Fruit fly (Drosophila melanogaster) whole organism, prepupa: Measurements from ENCODE around the gene Gs2.

ENCODE experiments used
- CG11294 ChIP-seq: fragments of 200-800 bp; sonication (Bioruptor generic); IDR thresholded peaks from 2 replicates; pipeline ENCODE4 v1.3.6; 2022; ENCODE audit warnings: missing biosample characterization, missing genetic modification characterization
- CG11902 ChIP-seq: fragments of 200-800 bp; sonication (Bioruptor generic); optimal IDR thresholded peaks from 3 replicates; lab custom pipeline; 2016; ENCODE audit warnings: missing biosample characterization, missing genetic modification characterization
- CG15336 ChIP-seq: fragments of 200-800 bp; sonication (Bioruptor generic); IDR thresholded peaks from 2 replicates; pipeline ENCODE4 v1.3.6; 2022; ENCODE audit warnings: missing biosample characterization, missing genetic modification characterization
- CG31627 ChIP-seq: fragments of 200-800 bp; sonication (Bioruptor generic); optimal IDR thresholded peaks from 3 replicates; lab custom pipeline; 2016; ENCODE audit warnings: missing biosample characterization, missing genetic modification characterization
- CG3919 ChIP-seq: fragments of 200-800 bp; sonication (Bioruptor generic); optimal IDR thresholded peaks from 3 replicates; lab custom pipeline; 2016; ENCODE audit warnings: missing biosample characterization, missing genetic modification characterization
- CG6854 ChIP-seq: fragments of 200-800 bp; sonication (Bioruptor generic); optimal IDR thresholded peaks from 2 replicates; lab custom pipeline; 2017; ENCODE audit warnings: missing biosample characterization, mild to moderate bottlenecking, missing genetic modification characterization
- CG8119 ChIP-seq: fragments of 200-800 bp; sonication (Bioruptor generic); IDR thresholded peaks from 3 replicates; pipeline ENCODE4 v1.3.6; 2022; ENCODE audit warnings: missing biosample characterization, missing genetic modification characterization
- CG9139 ChIP-seq: fragments of 200-800 bp; sonication (Bioruptor generic); optimal IDR thresholded peaks from 3 replicates; lab custom pipeline; 2017; ENCODE audit warnings: missing biosample characterization, mild to moderate bottlenecking, missing genetic modification characterization
- Eip75B ChIP-seq: fragments of 200-800 bp; sonication (Bioruptor generic); optimal IDR thresholded peaks from 3 replicates; lab custom pipeline; 2016; ENCODE audit warnings: missing biosample characterization, missing genetic modification characterization
- Eip78C ChIP-seq: fragments of 200-800 bp; sonication (Bioruptor generic); peaks from one replicate; lab custom pipeline; 2016; ENCODE audit warnings: missing biosample characterization, missing genetic modification characterization
- Eip93F ChIP-seq: fragments of 200-800 bp; sonication (Bioruptor generic); optimal IDR thresholded peaks from 2 replicates; lab custom pipeline; 2016; ENCODE audit warnings: missing biosample characterization, mild to moderate bottlenecking, missing genetic modification characterization
- Ets96B ChIP-seq: fragments of 200-800 bp; optimal IDR thresholded peaks from 2 replicates; lab custom pipeline; 2019; ENCODE audit warnings: missing biosample characterization, mild to moderate bottlenecking, missing genetic modification characterization, moderate library complexity
- Hr4 ChIP-seq: fragments of 200-800 bp; sonication (Bioruptor generic); optimal IDR thresholded peaks from 3 replicates; lab custom pipeline; 2016; ENCODE audit warnings: missing biosample characterization, missing genetic modification characterization
- Lpt ChIP-seq: fragments of 200-800 bp; sonication (Bioruptor generic); optimal IDR thresholded peaks from 3 replicates; lab custom pipeline; 2016; ENCODE audit warnings: missing biosample characterization, missing genetic modification characterization
- OdsH ChIP-seq: fragments of 200-800 bp; sonication (Bioruptor generic); optimal IDR thresholded peaks from 3 replicates; lab custom pipeline; 2016; ENCODE audit warnings: missing biosample characterization, missing genetic modification characterization
- Sox102F ChIP-seq: fragments of 200-800 bp; sonication (Bioruptor generic); optimal IDR thresholded peaks from 2 replicates; lab custom pipeline; 2016; ENCODE audit warnings: missing biosample characterization, mild to moderate bottlenecking, missing genetic modification characterization
- Sox15 ChIP-seq: fragments of 200-800 bp; sonication (Bioruptor generic); optimal IDR thresholded peaks from 3 replicates; lab custom pipeline; 2016; ENCODE audit warnings: missing biosample characterization, missing genetic modification characterization
- dac ChIP-seq: fragments of 200-800 bp; sonication (Bioruptor generic); optimal IDR thresholded peaks from 2 replicates; lab custom pipeline; 2017; ENCODE audit warnings: missing biosample characterization, mild to moderate bottlenecking, missing genetic modification characterization
- fkh ChIP-seq: fragments of 200-800 bp; sonication (Bioruptor generic); optimal IDR thresholded peaks from 3 replicates; lab custom pipeline; 2017; ENCODE audit warnings: missing biosample characterization, mild to moderate bottlenecking, missing genetic modification characterization, moderate library complexity
- lz ChIP-seq: fragments of 200-800 bp; sonication (Bioruptor generic); optimal IDR thresholded peaks from 3 replicates; lab custom pipeline; 2016; ENCODE audit warnings: missing biosample characterization, missing genetic modification characterization
- net ChIP-seq: fragments of 200-800 bp; sonication (Bioruptor generic); optimal IDR thresholded peaks from 3 replicates; lab custom pipeline; 2016; ENCODE audit warnings: missing biosample characterization, missing genetic modification characterization
- ss ChIP-seq, 2 experiments: fragments of 200-800 bp; sonication (Bioruptor generic); optimal IDR thresholded peaks; 2 replicates in 1 of 2; 3 replicates in 1 of 2; lab custom pipeline; 2017 to 2018; ENCODE audit warnings: mild to moderate bottlenecking in 2 of 2, missing biosample characterization in 2 of 2, missing genetic modification characterization in 2 of 2, moderate library complexity in 1 of 2
- svp ChIP-seq: fragments of 200-800 bp; sonication (Bioruptor generic); peaks from one replicate; lab custom pipeline; 2016; ENCODE audit warnings: missing biosample characterization, missing genetic modification characterization
- topi ChIP-seq: fragments of 200-800 bp; sonication (Bioruptor generic); optimal IDR thresholded peaks from 3 replicates; lab custom pipeline; 2016; ENCODE audit warnings: missing biosample characterization, missing genetic modification characterization

Gs2 gene

dm6 chrX:11454189-11454882 is 31.7 kb downstream of the Gs2 start, which contains the start of the genes Evi5 and HP5 (continued):
- TF ChIP-seq svp (GFP tag; lab: Kevin White, UChicago) (peak; percentile 84), net (GFP tag; lab: Kevin White, UChicago) (no peak), CG11294 (GFP tag; lab: Robert Waterston, UW) (peak; percentile 55; the same call in 1 of the 2 replicates), fkh (GFP tag; lab: Kevin White, UChicago) (no peak), Sox102F (peak; percentile 7), dac (peak; percentile 22), Lpt (GFP tag; lab: Kevin White, UChicago) (no peak), CG6854 (GFP tag; lab: Kevin White, UChicago) (peak; percentile 25), Eip75B (GFP tag; lab: Kevin White, UChicago) (no peak)

dm6 chrX:11457149-11457548 is 34.5 kb downstream of the Gs2 start:
- no peak for TF ChIP-seq CG6854 (GFP tag; lab: Kevin White, UChicago)
- TF ChIP-seq svp (GFP tag; lab: Kevin White, UChicago) = peak; percentile 94

dm6 chrX:11458912-11459836 is 36.5 kb downstream of the Gs2 start, which contains the start of gene CG43155:
Gene CG43155 (plus strand): TSS chrX:11459786.
- TF ChIP-seq CG11902 (GFP tag; lab: Kevin White, UChicago) (no peak), Sox15 (GFP tag; lab: Kevin White, UChicago) (no peak), topi (GFP tag; lab: Kevin White, UChicago) (no peak), CG3919 (GFP tag; lab: Kevin White, UChicago) (no peak), CG31627 (GFP tag; lab: Kevin White, UChicago) (no peak), Ets96B (tag; lab: Kevin White, UChicago) (no peak), Hr4 (GFP tag; lab: Kevin White, UChicago) (no peak), Sox102F (no peak), CG8119 (GFP tag; lab: Robert Waterston, UW) (no peak), CG9139 (no peak), Eip93F (GFP tag; lab: Kevin White, UChicago) (no peak), lz (GFP tag; lab: Kevin White, UChicago) (no peak)

dm6 chrX:11464047-11464446 is 41.4 kb downstream of the Gs2 start:
- TF ChIP-seq CG15336 (GFP tag; lab: Robert Waterston, UW) (no peak), fkh (GFP tag; lab: Kevin White, UChicago) (no peak), ss (GFP tag; optimal IDR thresholded peaks at IDR 0.05; lab: Kevin White, UChicago) (no peak)

DNA sequence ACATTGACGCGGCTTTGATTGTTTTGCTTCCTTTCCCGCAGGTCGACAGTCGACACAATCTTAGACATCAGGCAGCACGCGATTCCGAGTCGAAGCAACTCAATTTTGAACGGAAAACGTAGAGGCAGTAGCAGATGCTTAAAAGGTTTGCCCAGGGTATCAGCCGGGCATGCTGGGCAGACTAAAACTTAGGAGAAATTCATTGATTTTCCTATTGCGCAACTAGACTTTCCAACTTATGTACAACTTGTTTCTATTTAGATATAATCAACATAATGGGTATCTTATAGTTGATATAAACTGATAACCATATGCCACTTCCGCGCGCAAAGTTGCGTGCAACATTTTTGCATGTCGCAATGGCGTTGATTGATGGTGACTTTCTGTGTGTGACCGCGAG is 44.1 kb downstream of the Gs2 start:
- TF ChIP-seq OdsH (GFP tag; lab: Kevin White, UChicago) = no peak
- TF ChIP-seq CG15336 (GFP tag; lab: Robert Waterston, UW) = 0 out of 2 replicates have a peak, but pooled peaks have one; percentile 30
- no peak for TF ChIP-seq Sox102F

dm6 chrX:11468304-11468703 is 45.7 kb downstream of the Gs2 start:
- no peak for TF ChIP-seq Sox15 (GFP tag; lab: Kevin White, UChicago)

DNA sequence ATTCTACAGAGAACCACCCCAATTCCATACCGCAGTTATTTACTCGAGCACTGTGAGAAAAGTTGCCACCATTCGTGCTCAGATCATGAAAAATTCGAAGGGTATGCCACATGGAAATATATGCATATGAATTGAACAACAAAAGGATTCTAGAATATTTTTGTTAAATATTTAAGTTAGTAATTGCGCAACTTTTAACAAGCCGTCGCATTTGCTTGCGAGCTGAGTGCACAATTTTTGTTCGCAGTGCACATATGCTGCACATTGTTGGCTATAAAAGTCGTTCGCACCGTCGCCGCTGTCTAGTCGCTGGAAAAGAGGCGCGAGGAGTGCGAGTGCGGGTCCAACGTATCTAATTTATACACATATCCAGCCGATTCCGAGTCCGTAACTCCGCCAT is 54.1 kb downstream of the Gs2 start, which contains the start of gene Cyp4g15:
Cyp4g15 (plus strand) TSS at position 301 of the 400 bp plus-strand sequence.
- TF ChIP-seq Eip78C (GFP tag; lab: Kevin White, UChicago) (peak; percentile 24), Hr4 (GFP tag; lab: Kevin White, UChicago) (peak; percentile 5), CG11294 (GFP tag; lab: Robert Waterston, UW) (no peak)
- TF ChIP-seq, all 60 proteins: peak for 2
